Fruit fly (Drosophila melanogaster): ENCODE data around the gene CG4998.

Gene CG4998

dm6 chr3L:16328207-16328891, 10.5 kb upstream of the CG4998 start, which contains the start of gene CG13058 (continued):
- TF ChIP-seq Oli (tag; optimal IDR thresholded peaks at IDR 0.05) (peak; percentile 74), CG42726 (GFP tag; IDR thresholded peaks at IDR 0.05; ENCODE audit: partially characterized antibody) (no peak), yki (optimal IDR thresholded peaks at IDR 0.05) (no peak), CG1832 (GFP tag; optimal IDR thresholded peaks at IDR 0.05) (no peak), toy (GFP tag; IDR thresholded peaks at IDR 0.05) (no peak), CG2875 (GFP tag; optimal IDR thresholded peaks at IDR 0.05) (no peak), amos (GFP tag; IDR thresholded peaks at IDR 0.05; ENCODE audit: partially characterized antibody) (no peak), jigr1 (GFP tag; IDR thresholded peaks at IDR 0.05) (no peak), Dad (GFP tag; optimal IDR thresholded peaks at IDR 0.05) (no peak), mirr (GFP tag; optimal IDR thresholded peaks at IDR 0.05) (no peak), TFAM (GFP tag; optimal IDR thresholded peaks at IDR 0.05) (no peak), tup (GFP tag; optimal IDR thresholded peaks at IDR 0.05) (no peak), gsb (GFP tag; IDR thresholded peaks at IDR 0.05) (peak; percentile 52; the same call in 1 of the 2 replicates), grau (tag; optimal IDR thresholded peaks at IDR 0.05) (peak; percentile 79), CG16863 (GFP tag; optimal IDR thresholded peaks at IDR 0.05) (peak; percentile 70), CG3847 (GFP tag; IDR thresholded peaks at IDR 0.05) (peak; percentile 77), vfl (GFP tag; optimal IDR thresholded peaks at IDR 0.05) (peak; percentile 14), CG4617 (GFP tag; optimal IDR thresholded peaks at IDR 0.05; ENCODE audit: borderline replicate concordance) (no peak), Neu2 (GFP tag; optimal IDR thresholded peaks at IDR 0.05; ENCODE audit: borderline replicate concordance) (no peak), zfh2 (GFP tag; optimal IDR thresholded peaks at IDR 0.05) (peak; percentile 42), ranshi (GFP tag; IDR thresholded peaks at IDR 0.05) (peak; percentile 73), wek (GFP tag; optimal IDR thresholded peaks at IDR 0.05) (no peak), CG3838 (GFP tag; optimal IDR thresholded peaks at IDR 0.05) (peak; percentile 18), CG14667 (GFP tag; IDR thresholded peaks at IDR 0.05) (0 out of 2 replicates have a peak, but pooled peaks have one; percentile 22), prd (optimal IDR thresholded peaks at IDR 0.05) (no peak), prd (GFP tag; IDR thresholded peaks at IDR 0.05) (no peak; the same call in 2 of the 3 replicates), CG30431 (GFP tag; optimal IDR thresholded peaks at IDR 0.05) (peak; percentile 27), fru (optimal IDR thresholded peaks at IDR 0.05) (no peak), H15 (GFP tag; IDR thresholded peaks at IDR 0.05) (no peak), CG5953 (GFP tag; IDR thresholded peaks at IDR 0.05) (no peak), gcm2 (GFP tag; optimal IDR thresholded peaks at IDR 0.05) (no peak), CG2116 (GFP tag; optimal IDR thresholded peaks at IDR 0.05) (no peak), CG10274 (GFP tag; optimal IDR thresholded peaks at IDR 0.05) (peak; percentile 5), Doc2 (GFP tag; IDR thresholded peaks at IDR 0.05) (peak; percentile 15; the same call in 1 of the 2 replicates), dati (GFP tag; IDR thresholded peaks at IDR 0.05) (no peak), YL-1 (GFP tag; optimal IDR thresholded peaks at IDR 0.05) (no peak), CG30020 (tag; optimal IDR thresholded peaks at IDR 0.05) (no peak), ato (GFP tag; IDR thresholded peaks at IDR 0.05; ENCODE audit: partially characterized antibody) (no peak), CG10543 (GFP tag; optimal IDR thresholded peaks at IDR 0.05) (peak; percentile 31), CG13287 (GFP tag; IDR thresholded peaks at IDR 0.05; ENCODE audit: partially characterized antibody) (no peak), so (GFP tag; IDR thresholded peaks at IDR 0.05) (peak; percentile 89), D (optimal IDR thresholded peaks at IDR 0.05) (no peak), D (GFP tag; optimal IDR thresholded peaks at IDR 0.05) (no peak), nerfin-2 (GFP tag; IDR thresholded peaks at IDR 0.05; ENCODE audit: partially characterized antibody) (no peak), sqz (GFP tag; optimal IDR thresholded peaks at IDR 0.05) (no peak), CG33213 (GFP tag; optimal IDR thresholded peaks at IDR 0.05) (no peak), CG1024 (GFP tag; IDR thresholded peaks at IDR 0.05) (peak; percentile 59), org-1 (GFP tag; optimal IDR thresholded peaks at IDR 0.05) (peak; percentile 50), CG10565 (GFP tag; optimal IDR thresholded peaks at IDR 0.05) (no peak), ERR (GFP tag; optimal IDR thresholded peaks at IDR 0.05) (no peak), dimm (GFP tag; IDR thresholded peaks at IDR 0.05) (peak; percentile 23; the same call in 1 of the 2 replicates)
